Fruit fly (Drosophila melanogaster): Measurements from ENCODE around the gene CG42390.

DNA sequence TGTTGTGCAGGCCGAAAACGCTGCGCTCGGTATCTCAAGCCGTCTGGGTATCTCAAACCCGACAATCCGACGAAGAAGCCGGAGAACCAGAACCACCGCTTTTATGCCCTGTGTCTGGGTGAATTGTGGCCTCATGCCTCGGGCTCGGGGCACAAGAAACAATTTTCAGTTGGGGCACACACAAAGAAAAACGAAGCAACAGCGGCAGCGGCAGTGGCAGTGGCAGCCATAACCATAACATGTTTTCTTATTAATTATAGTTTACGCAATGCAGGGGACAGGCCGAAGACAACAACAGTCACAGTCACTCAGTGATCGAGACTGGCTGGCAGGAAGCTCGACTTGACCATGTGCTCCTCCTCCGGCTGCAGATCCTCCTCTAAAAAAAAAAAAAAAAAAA, 22.6 kb downstream of the CG42390 start:
- no peak for TF ChIP-seq usp (GFP tag; optimal IDR thresholded peaks at IDR 0.05)
- TF ChIP-seq CG8478 (optimal IDR thresholded peaks at IDR 0.05), result no peak
- TF ChIP-seq psq (optimal IDR thresholded peaks at IDR 0.05), result no peak
